Worm (Caenorhabditis elegans) whole organism, L4 larva: Measurements from ENCODE around the gene ZK938.10.

Experiments
- F26F4.8 ChIP-seq: fragments of 200-800 bp; sonication (Bioruptor generic); conservative IDR thresholded peaks from 2 replicates; pipeline ENCODE4 v1.3.6; 2022; ENCODE audit warnings: missing genetic modification characterization, missing compliant biosample characterization
- F44E2.7 ChIP-seq: fragments of 200-800 bp; sonication (Bioruptor generic); IDR thresholded peaks from 2 replicates; pipeline ENCODE4 v2.1.2; 2022; ENCODE audit warnings: missing genetic modification characterization, missing compliant biosample characterization
- F49E8.2 ChIP-seq: sonication (generic microtip); optimal IDR thresholded peaks from 2 replicates; lab custom pipeline; 2016; ENCODE audit warnings: missing compliant biosample characterization, mild to moderate bottlenecking, missing genetic modification characterization, borderline replicate concordance
- R02D3.7 ChIP-seq: fragments of 150-350 bp; sonication (generic microtip); optimal IDR thresholded peaks from 3 replicates; lab custom pipeline; 2014; ENCODE audit warnings: missing biosample characterization, missing genetic modification characterization
- T26A8.4 ChIP-seq: fragments of 200-800 bp; sonication (Bioruptor generic); IDR thresholded peaks from 2 replicates; pipeline ENCODE4 v1.3.6; 2022; ENCODE audit warnings: missing genetic modification characterization, missing compliant biosample characterization
- Y105C5A.15 ChIP-seq: fragments of 200-800 bp; sonication (Bioruptor generic); IDR thresholded peaks from 2 replicates; pipeline ENCODE4 v1.3.6; 2022; ENCODE audit warnings: missing genetic modification characterization, missing compliant biosample characterization
- ZK337.2 ChIP-seq: fragments of 200-800 bp; sonication (Bioruptor generic); IDR thresholded peaks from 2 replicates; pipeline ENCODE4 v1.3.6; 2022; ENCODE audit warnings: missing genetic modification reagents, missing genetic modification characterization, missing compliant biosample characterization
- ZK546.5 ChIP-seq, 2 experiments: sonication (generic microtip); optimal IDR thresholded peaks; 2 replicates each; lab custom pipeline; 2017; ENCODE audit warnings: missing biosample characterization in 2 of 2, missing genetic modification characterization in 2 of 2
- attf-4 ChIP-seq: sonication (generic microtip); optimal IDR thresholded peaks from 3 replicates; lab custom pipeline; 2017; ENCODE audit warnings: missing biosample characterization, missing genetic modification characterization
- ceh-20 ChIP-seq: fragments of 200-800 bp; sonication (Bioruptor generic); IDR thresholded peaks from 2 replicates; pipeline ENCODE4 v1.3.6; 2022; ENCODE audit warnings: missing genetic modification reagents, missing genetic modification characterization, missing compliant biosample characterization
- ceh-32 ChIP-seq: sonication (generic microtip); optimal IDR thresholded peaks from 2 replicates; lab custom pipeline; 2016; ENCODE audit warnings: mild to moderate bottlenecking, missing genetic modification characterization, missing compliant biosample characterization; ENCODE audit not compliant: poor library complexity
- ces-1 ChIP-seq: fragments of 150-350 bp; sonication (generic microtip); optimal IDR thresholded peaks from 4 replicates; lab custom pipeline; 2014; ENCODE audit warnings: missing biosample characterization, missing genetic modification reagents, missing genetic modification characterization
- cey-2 ChIP-seq: sonication (generic microtip); optimal IDR thresholded peaks from 3 replicates; lab custom pipeline; 2017; ENCODE audit warnings: missing genetic modification characterization, mild to moderate bottlenecking, missing compliant biosample characterization, antibody characterized with exemption, borderline replicate concordance; ENCODE audit not compliant: insufficient read depth
- ctbp-1 ChIP-seq: fragments of 200-800 bp; sonication (Bioruptor generic); IDR thresholded peaks from 2 replicates; pipeline ENCODE4 v1.3.6; 2022; ENCODE audit warnings: missing genetic modification reagents, missing genetic modification characterization, missing compliant biosample characterization
- daf-12 ChIP-seq: fragments of 150-350 bp; optimal IDR thresholded peaks from 2 replicates; lab custom pipeline; 2014; ENCODE audit warnings: missing biosample characterization, missing genetic modification reagents, missing genetic modification characterization
- daf-19 ChIP-seq: fragments of 200-800 bp; sonication (Bioruptor generic); conservative IDR thresholded peaks from 2 replicates; pipeline ENCODE4 v1.3.6; 2022; ENCODE audit warnings: missing genetic modification characterization, missing compliant biosample characterization
- daf-8 ChIP-seq: fragments of 200-800 bp; sonication (Bioruptor generic); IDR thresholded peaks from 2 replicates; pipeline ENCODE4 v1.3.6; 2022; ENCODE audit warnings: missing genetic modification characterization, missing compliant biosample characterization
- dmd-6 ChIP-seq: fragments of 200-800 bp; sonication (Bioruptor generic); IDR thresholded peaks from 2 replicates; pipeline ENCODE4 v1.3.6; 2022; ENCODE audit warnings: missing genetic modification reagents, missing genetic modification characterization, missing compliant biosample characterization
- dmd-9 ChIP-seq: fragments of 200-800 bp; sonication (Bioruptor generic); IDR thresholded peaks from 2 replicates; pipeline ENCODE4 v1.3.6; 2022; ENCODE audit warnings: missing genetic modification reagents, missing genetic modification characterization, missing compliant biosample characterization
- dpl-1 ChIP-seq: fragments of 150-350 bp; optimal IDR thresholded peaks from 2 replicates; lab custom pipeline; 2014; ENCODE audit warnings: missing biosample characterization, missing genetic modification reagents, missing genetic modification characterization
- dve-1 ChIP-seq: sonication (generic microtip); optimal IDR thresholded peaks from 2 replicates; lab custom pipeline; 2017; ENCODE audit warnings: antibody characterized with exemption, mild to moderate bottlenecking, missing genetic modification characterization, missing compliant biosample characterization; ENCODE audit not compliant: insufficient read depth
- egl-43 ChIP-seq: fragments of 200-800 bp; sonication (Bioruptor generic); IDR thresholded peaks from 2 replicates; pipeline ENCODE4 v1.3.6; 2022; ENCODE audit warnings: missing genetic modification reagents, missing genetic modification characterization, missing compliant biosample characterization
- fkh-10 ChIP-seq: fragments of 150-350 bp; optimal IDR thresholded peaks from 2 replicates; lab custom pipeline; 2014; ENCODE audit warnings: missing biosample characterization, missing genetic modification reagents, missing genetic modification characterization
- hif-1 ChIP-seq, 2 experiments: sonication (generic microtip); optimal IDR thresholded peaks; 2 replicates each; lab custom pipeline; 2016 to 2017; ENCODE audit warnings: missing compliant biosample characterization in 2 of 2, missing genetic modification characterization in 2 of 2, missing genetic modification reagents in 2 of 2, missing genotype in 2 of 2, mild to moderate bottlenecking in 1 of 2
- hlh-11 ChIP-seq: fragments of 200-800 bp; sonication (Bioruptor generic); optimal IDR thresholded peaks from 2 replicates; lab custom pipeline; 2018; ENCODE audit warnings: mild to moderate bottlenecking, missing genetic modification characterization, missing compliant biosample characterization
- hmg-1.1 ChIP-seq: fragments of 200-800 bp; sonication (Bioruptor generic); IDR thresholded peaks from 2 replicates; pipeline ENCODE4 v1.3.6; 2022; ENCODE audit warnings: missing genetic modification reagents, missing genetic modification characterization, missing compliant biosample characterization
- jun-1 ChIP-seq: fragments of 150-350 bp; optimal IDR thresholded peaks from 2 replicates; lab custom pipeline; 2014; ENCODE audit warnings: missing biosample characterization, missing genetic modification reagents, missing genetic modification characterization
- lim-7 ChIP-seq: fragments of 200-800 bp; sonication (Bioruptor generic); IDR thresholded peaks from 2 replicates; pipeline ENCODE4 v1.3.6; 2022; ENCODE audit warnings: missing genetic modification characterization, missing compliant biosample characterization
- lin-1 ChIP-seq: fragments of 200-800 bp; sonication (Bioruptor generic); IDR thresholded peaks from 2 replicates; pipeline ENCODE4 v1.3.6; 2022; ENCODE audit warnings: missing genetic modification reagents, missing genetic modification characterization, missing compliant biosample characterization
- lir-3 ChIP-seq: sonication (generic microtip); optimal IDR thresholded peaks from 2 replicates; lab custom pipeline; 2016; ENCODE audit warnings: mild to moderate bottlenecking, missing genetic modification characterization, missing compliant biosample characterization
- madf-5 ChIP-seq, 2 experiments: fragments of 200-800 bp; sonication (Bioruptor generic); IDR thresholded peaks; 2 replicates each; pipeline ENCODE4 v1.3.6; 2022; ENCODE audit warnings: missing compliant biosample characterization in 2 of 2, missing genetic modification characterization in 2 of 2
- mep-1 ChIP-seq: fragments of 150-350 bp; sonication (generic microtip); optimal IDR thresholded peaks from 3 replicates; lab custom pipeline; 2014; ENCODE audit warnings: missing biosample characterization, missing genetic modification characterization
- mxl-2 ChIP-seq: fragments of 200-800 bp; sonication (Bioruptor generic); conservative IDR thresholded peaks from 2 replicates; pipeline ENCODE4 v1.3.6; 2022; ENCODE audit warnings: missing genetic modification reagents, missing genetic modification characterization, missing compliant biosample characterization
- mxl-3 ChIP-seq: fragments of 200-800 bp; sonication (Bioruptor generic); optimal IDR thresholded peaks from 2 replicates; lab custom pipeline; 2018; ENCODE audit warnings: mild to moderate bottlenecking, missing genetic modification characterization, missing compliant biosample characterization
- nhr-10 ChIP-seq: fragments of 150-350 bp; optimal IDR thresholded peaks from 2 replicates; lab custom pipeline; 2014; ENCODE audit warnings: missing biosample characterization, missing genetic modification characterization
- nhr-11 ChIP-seq: fragments of 150-350 bp; optimal IDR thresholded peaks from 2 replicates; lab custom pipeline; 2014; ENCODE audit warnings: missing biosample characterization, missing genetic modification characterization
- nhr-111 ChIP-seq: fragments of 200-800 bp; sonication (Bioruptor generic); optimal IDR thresholded peaks from 2 replicates; lab custom pipeline; 2018; ENCODE audit warnings: mild to moderate bottlenecking, missing genetic modification characterization, missing compliant biosample characterization
- nhr-42 ChIP-seq: fragments of 200-800 bp; sonication (Bioruptor generic); IDR thresholded peaks from 2 replicates; pipeline ENCODE4 v1.3.6; 2022; ENCODE audit warnings: missing genetic modification characterization, missing compliant biosample characterization
- pqm-1 ChIP-seq: sonication (generic microtip); optimal IDR thresholded peaks from 2 replicates; lab custom pipeline; 2017; ENCODE audit warnings: missing biosample characterization, missing genetic modification characterization
- rbr-2 ChIP-seq: sonication (generic microtip); optimal IDR thresholded peaks from 2 replicates; lab custom pipeline; 2016; ENCODE audit warnings: missing genotype, missing genetic modification characterization, missing compliant biosample characterization
- saeg-2 ChIP-seq: fragments of 200-800 bp; sonication (Bioruptor generic); IDR thresholded peaks from 2 replicates; pipeline ENCODE4 v1.3.6; 2022; ENCODE audit warnings: missing genetic modification reagents, missing genetic modification characterization, missing compliant biosample characterization
- snpc-1.2 ChIP-seq: fragments of 200-800 bp; sonication (Bioruptor generic); IDR thresholded peaks from 2 replicates; pipeline ENCODE4 v1.3.6; 2022; ENCODE audit warnings: missing genetic modification reagents, missing genetic modification characterization, missing compliant biosample characterization
- snpc-4 ChIP-seq: fragments of 150-350 bp; optimal IDR thresholded peaks from 2 replicates; lab custom pipeline; 2014; ENCODE audit warnings: missing biosample characterization, missing genetic modification characterization
- spr-1 ChIP-seq: sonication (generic microtip); optimal IDR thresholded peaks from 2 replicates; lab custom pipeline; 2016; ENCODE audit warnings: mild to moderate bottlenecking, missing genetic modification characterization, missing compliant biosample characterization
- tag-97 ChIP-seq: fragments of 200-800 bp; sonication (Bioruptor generic); IDR thresholded peaks from 2 replicates; pipeline ENCODE4 v1.3.6; 2022; ENCODE audit warnings: missing genetic modification characterization, missing compliant biosample characterization
- unc-130 ChIP-seq: sonication (generic microtip); optimal IDR thresholded peaks from 2 replicates; lab custom pipeline; 2016; ENCODE audit warnings: missing genetic modification reagents, missing genetic modification characterization, missing compliant biosample characterization
- unc-39 ChIP-seq: sonication (generic microtip); optimal IDR thresholded peaks from 2 replicates; lab custom pipeline; 2017; ENCODE audit warnings: missing biosample characterization, missing genetic modification characterization
- vab-7 ChIP-seq: fragments of 200-800 bp; sonication (Bioruptor generic); IDR thresholded peaks from 2 replicates; pipeline ENCODE4 v1.3.6; 2022; ENCODE audit warnings: missing genetic modification reagents, missing genetic modification characterization, missing compliant biosample characterization
- ztf-11 ChIP-seq: fragments of 150-350 bp; optimal IDR thresholded peaks from 2 replicates; lab custom pipeline; 2014; ENCODE audit warnings: missing biosample characterization, missing genetic modification characterization
- ztf-7 ChIP-seq: fragments of 150-350 bp; optimal IDR thresholded peaks from 2 replicates; lab custom pipeline; 2014; ENCODE audit warnings: missing biosample characterization, missing genetic modification characterization

Gene ZK938.10

DNA sequence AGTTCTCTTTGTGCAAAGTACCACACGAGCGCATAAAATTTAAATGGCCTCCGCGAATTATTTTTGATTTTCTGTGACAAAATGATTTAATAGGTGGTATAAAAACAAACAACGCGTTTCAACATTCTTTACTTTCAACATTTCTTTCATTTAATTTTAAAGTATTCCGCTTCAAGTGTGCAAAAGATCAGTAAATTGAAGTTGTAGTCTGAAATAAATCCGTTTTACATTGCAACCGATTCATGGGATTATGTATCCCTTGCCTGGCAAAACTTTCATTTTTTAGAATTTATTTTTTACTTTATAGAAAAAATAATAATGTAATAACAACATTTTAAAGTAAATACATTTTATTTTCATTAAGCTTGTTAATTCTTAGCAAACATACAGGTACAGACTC is 43.6 kb upstream of the ZK938.10 start, which contains the start of gene F26C11.1:
F26C11.1 (plus strand) TSS at position 301 of the 400 bp plus-strand sequence.
- TF ChIP-seq ztf-11 (tag; lab: Kevin White, UChicago) (no peak), mep-1 (no peak), ces-1 (GFP tag; lab: Kevin White, UChicago) (no peak), F26F4.8 (no peak), Y105C5A.15 (GFP tag; lab: Robert Waterston, UW) (no peak)
- TF ChIP-seq, all 104 proteins: peak for 0

DNA sequence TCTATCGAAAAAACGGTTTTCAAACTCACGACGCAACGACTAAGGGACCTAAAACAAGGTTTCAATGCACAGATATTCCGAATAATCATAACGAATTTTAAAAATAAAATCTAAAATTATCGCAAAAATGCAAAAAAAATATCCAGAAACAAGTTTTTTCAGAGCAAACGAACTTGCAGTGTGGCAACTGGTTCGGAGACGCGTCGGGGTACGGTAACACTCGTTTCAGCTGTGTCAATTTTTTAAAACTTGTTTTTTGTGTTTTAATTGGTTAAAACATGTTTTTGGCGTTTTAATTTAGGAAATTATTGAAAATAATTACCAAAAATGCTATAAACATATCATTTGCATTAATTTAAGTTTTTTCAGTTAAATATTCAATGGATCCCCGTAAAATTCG is 41.6 kb upstream of the ZK938.10 start, which contains the start of gene C08H9.16:
C08H9.16 (plus strand) TSS at position 370 of the 400 bp plus-strand sequence.
- TF ChIP-seq lin-1 (GFP tag; lab: Robert Waterston, UW): no peak
- TF ChIP-seq ceh-32 (tag; lab: Kevin White, UChicago): no peak
- TF ChIP-seq madf-5 (GFP tag; IDR thresholded peaks at IDR 0.05; lab: Robert Waterston, UW): no peak
- TF ChIP-seq pqm-1 (tag; lab: Kevin White, UChicago): no peak
- TF ChIP-seq nhr-42 (GFP tag; lab: Robert Waterston, UW): no peak
- TF ChIP-seq dmd-9 (GFP tag; lab: Robert Waterston, UW): no peak
- no peak for TF ChIP-seq spr-1 (tag; lab: Kevin White, UChicago)
- TF ChIP-seq fkh-10 (GFP tag; lab: Kevin White, UChicago): no peak
- no peak for TF ChIP-seq mxl-2 (GFP tag; lab: Robert Waterston, UW)
- peak; percentile 24 for TF ChIP-seq unc-130 (GFP tag; lab: Kevin White, UChicago)
- peak; percentile 65 for TF ChIP-seq dpl-1
- TF ChIP-seq cey-2 (tag; lab: Kevin White, UChicago): no peak
- TF ChIP-seq ZK337.2 (GFP tag; lab: Robert Waterston, UW): no peak
- TF ChIP-seq snpc-4: no peak
- no peak for TF ChIP-seq mxl-3
- no peak for TF ChIP-seq egl-43
- no peak for TF ChIP-seq vab-7
- TF ChIP-seq hmg-1.1 (GFP tag; lab: Robert Waterston, UW): peak; percentile 18; the same call in 1 of the 2 replicates
- peak; percentile 20 for TF ChIP-seq rbr-2 (tag; lab: Kevin White, UChicago)
- no peak for TF ChIP-seq R02D3.7 (tag; lab: Kevin White, UChicago)
- TF ChIP-seq ceh-20 (GFP tag; lab: Robert Waterston, UW): no peak
- peak; percentile 67 for TF ChIP-seq nhr-11 (tag; lab: Kevin White, UChicago)
- TF ChIP-seq snpc-1.2: no peak
- TF ChIP-seq T26A8.4 (GFP tag; lab: Robert Waterston, UW): no peak
- TF ChIP-seq attf-4 (tag; lab: Kevin White, UChicago): no peak
- no peak for TF ChIP-seq saeg-2 (GFP tag; lab: Robert Waterston, UW)
- TF ChIP-seq F44E2.7: no peak
- no peak for TF ChIP-seq lim-7
- no peak for TF ChIP-seq ces-1 (GFP tag; lab: Kevin White, UChicago)
- peak in 1 of 2 experiments; percentile 18 for TF ChIP-seq hif-1 (tag; optimal IDR thresholded peaks at IDR 0.05; lab: Kevin White, UChicago)
- TF ChIP-seq nhr-111: no peak
- no peak for TF ChIP-seq ctbp-1 (GFP tag; lab: Robert Waterston, UW)
- no peak for TF ChIP-seq ztf-7 (tag; lab: Kevin White, UChicago)
- no peak for TF ChIP-seq lir-3 (tag; lab: Kevin White, UChicago)
- TF ChIP-seq unc-39 (tag; lab: Kevin White, UChicago): no peak
- TF ChIP-seq daf-8: no peak
- peak; percentile 57 for TF ChIP-seq hlh-11 (tag; lab: Kevin White, UChicago)
- TF ChIP-seq daf-19: no peak
- TF ChIP-seq daf-12 (tag; lab: Kevin White, UChicago): no peak
- TF ChIP-seq jun-1 (tag; lab: Kevin White, UChicago): no peak
- no peak for TF ChIP-seq nhr-10 (tag; lab: Kevin White, UChicago)
- TF ChIP-seq F49E8.2: no peak
- peak; percentile 57 for TF ChIP-seq dve-1 (tag; lab: Kevin White, UChicago)
- TF ChIP-seq tag-97 (GFP tag; lab: Robert Waterston, UW): no peak
- TF ChIP-seq ZK546.5 (tag; optimal IDR thresholded peaks at IDR 0.05; lab: Kevin White, UChicago): no peak
- peak; percentile 26; the same call in 1 of the 2 replicates for TF ChIP-seq dmd-6 (GFP tag; lab: Robert Waterston, UW)
